Fruit fly (Drosophila melanogaster) whole organism, embryonic: ENCODE data around the gene CG1607.

Source experiments
- CG16863 ChIP-seq: fragments of 200-800 bp; sonication (Bioruptor generic); optimal IDR thresholded peaks from 3 replicates; lab custom pipeline; 2016; ENCODE audit warnings: missing biosample characterization, missing genetic modification characterization
- CG17328 ChIP-seq: fragments of 200-800 bp; sonication (Bioruptor generic); IDR thresholded peaks from 2 replicates; pipeline ENCODE4 v1.3.6; 2022; ENCODE audit warnings: missing biosample characterization, missing genetic modification characterization
- CG17802 ChIP-seq: fragments of 200-800 bp; sonication (Bioruptor generic); optimal IDR thresholded peaks from 2 replicates; lab custom pipeline; 2018; ENCODE audit warnings: missing biosample characterization, mild to moderate bottlenecking, missing genetic modification characterization, moderate library complexity
- CG8478 ChIP-seq: fragments of >200 bp; optimal IDR thresholded peaks from 2 replicates; lab custom pipeline; 2018
- D19A ChIP-seq: fragments of 200-800 bp; optimal IDR thresholded peaks from 3 replicates; lab custom pipeline; 2019; ENCODE audit warnings: missing biosample characterization, mild to moderate bottlenecking, missing genetic modification characterization, moderate library complexity
- HmgD ChIP-seq: fragments of 200-800 bp; sonication (Bioruptor generic); optimal IDR thresholded peaks from 3 replicates; lab custom pipeline; 2016; ENCODE audit warnings: missing biosample characterization, missing genetic modification characterization
- NK7.1 ChIP-seq: fragments of 200-800 bp; sonication (Bioruptor generic); optimal IDR thresholded peaks from 3 replicates; lab custom pipeline; 2016; ENCODE audit warnings: missing biosample characterization, missing genetic modification characterization
- bbx ChIP-seq: fragments of 200-800 bp; sonication (Bioruptor generic); IDR thresholded peaks from 2 replicates; pipeline ENCODE4 v1.3.6; 2022; ENCODE audit warnings: missing biosample characterization, missing genetic modification characterization; ENCODE audit not compliant: partially characterized antibody
- bigmax ChIP-seq: fragments of 200-800 bp; sonication (Bioruptor generic); optimal IDR thresholded peaks from 2 replicates; lab custom pipeline; 2018; ENCODE audit warnings: missing biosample characterization, mild to moderate bottlenecking, missing genetic modification characterization
- h ChIP-seq: fragments of >200 bp; optimal IDR thresholded peaks from 2 replicates; lab custom pipeline; 2017
- kay ChIP-seq: fragments of 200-800 bp; sonication (Bioruptor generic); optimal IDR thresholded peaks from 2 replicates; lab custom pipeline; 2016; ENCODE audit warnings: missing biosample characterization, missing genetic modification characterization
- ro ChIP-seq: fragments of 200-800 bp; sonication (Bioruptor generic); IDR thresholded peaks from 2 replicates; pipeline ENCODE4 v1.3.6; 2022; ENCODE audit warnings: missing biosample characterization, missing genetic modification characterization
- zen ChIP-seq: fragments of 200-800 bp; sonication (Bioruptor generic); optimal IDR thresholded peaks from 3 replicates; lab custom pipeline; 2018; ENCODE audit warnings: missing biosample characterization, mild to moderate bottlenecking, missing genetic modification characterization, moderate library complexity

DNA sequence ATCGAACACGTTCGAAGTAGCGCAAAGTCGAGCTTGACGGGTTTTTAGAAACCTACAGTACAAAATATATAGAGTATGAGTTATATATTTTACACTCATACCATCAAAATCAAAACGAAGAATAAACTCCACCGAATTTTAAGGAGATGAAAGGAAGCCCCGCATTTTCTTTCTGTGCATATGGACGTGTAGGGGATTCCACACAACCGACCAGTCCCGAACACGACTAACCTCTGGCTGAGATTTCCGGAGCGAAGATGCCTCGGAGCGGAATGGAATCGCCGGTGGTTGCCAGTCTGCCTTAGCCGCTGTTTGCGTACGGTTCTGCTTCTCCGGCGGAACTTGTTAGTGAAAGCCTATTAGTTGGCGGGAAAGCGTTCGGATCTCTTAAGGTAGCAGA, 2.2 kb downstream of the CG1607 start:
- peak; percentile 97 for TF ChIP-seq kay (GFP tag; lab: Kevin White, UChicago)
- TF ChIP-seq bigmax (GFP tag; lab: Kevin White, UChicago): peak; percentile 69
- TF ChIP-seq CG17802 (tag; lab: Kevin White, UChicago): peak; percentile 83
- peak; percentile 91 for TF ChIP-seq zen (tag; lab: Kevin White, UChicago)
- peak; percentile 96 for TF ChIP-seq CG17328
- TF ChIP-seq CG16863 (GFP tag; lab: Kevin White, UChicago): peak; percentile 97
- peak; percentile 94 for TF ChIP-seq D19A
- no peak for TF ChIP-seq h (lab: Kevin White, UChicago)
- TF ChIP-seq CG8478: no peak
- peak; percentile 94 for TF ChIP-seq HmgD
- TF ChIP-seq NK7.1 (GFP tag; lab: Kevin White, UChicago): peak; percentile 98
- no peak for TF ChIP-seq bbx
- TF ChIP-seq ro (GFP tag; lab: Robert Waterston, UW): peak; percentile 84
